Worm (Caenorhabditis elegans) whole organism, L2 larva: ENCODE results near the gene vps-53.

ENCODE experiments used
- C34F6.9 ChIP-seq: fragments of 150-350 bp; optimal IDR thresholded peaks from 2 replicates; lab custom pipeline; 2014; ENCODE audit warnings: missing biosample characterization, missing genetic modification characterization
- F13H6.1 ChIP-seq: sonication (generic microtip); optimal IDR thresholded peaks from 2 replicates; lab custom pipeline; 2016; ENCODE audit warnings: missing genetic modification characterization, missing compliant biosample characterization
- Y55F3AM.14 ChIP-seq: fragments of 200-800 bp; sonication (Bioruptor generic); optimal IDR thresholded peaks from 2 replicates; lab custom pipeline; 2018; ENCODE audit warnings: mild to moderate bottlenecking, missing genetic modification characterization, missing compliant biosample characterization
- aly-2 ChIP-seq: fragments of 150-350 bp; optimal IDR thresholded peaks from 2 replicates; lab custom pipeline; 2014; ENCODE audit warnings: missing biosample characterization, missing genetic modification characterization
- ama-1 ChIP-seq: fragments of 150-350 bp; optimal IDR thresholded peaks from 2 replicates; lab custom pipeline; 2018; ENCODE audit warnings: inconsistent platforms
- blmp-1 ChIP-seq: sonication (generic microtip); optimal IDR thresholded peaks from 2 replicates; lab custom pipeline; 2017; ENCODE audit warnings: missing genetic modification characterization, mild to moderate bottlenecking, missing compliant biosample characterization, antibody characterized with exemption, moderate library complexity; ENCODE audit not compliant: insufficient read depth
- ceh-16 ChIP-seq: fragments of 150-350 bp; optimal IDR thresholded peaks from 2 replicates; lab custom pipeline; 2014; ENCODE audit warnings: missing biosample characterization, missing genetic modification characterization
- ceh-82 ChIP-seq: fragments of 150-350 bp; optimal IDR thresholded peaks from 2 replicates; lab custom pipeline; 2014; ENCODE audit warnings: missing biosample characterization, missing genetic modification characterization
- egl-27 ChIP-seq: sonication (generic microtip); optimal IDR thresholded peaks from 3 replicates; lab custom pipeline; 2017; ENCODE audit warnings: missing biosample characterization, missing genetic modification reagents, missing genetic modification characterization
- elt-1 ChIP-seq: fragments of 150-350 bp; optimal IDR thresholded peaks from 2 replicates; lab custom pipeline; 2014; ENCODE audit warnings: missing biosample characterization, missing genetic modification characterization
- elt-3 ChIP-seq: sonication (generic microtip); optimal IDR thresholded peaks from 2 replicates; lab custom pipeline; 2017; ENCODE audit warnings: missing biosample characterization, missing genetic modification characterization
- fos-1 ChIP-seq: fragments of 150-350 bp; optimal IDR thresholded peaks from 2 replicates; lab custom pipeline; 2014; ENCODE audit warnings: missing biosample characterization, missing genetic modification characterization
- lin-11 ChIP-seq: fragments of 150-350 bp; sonication (generic microtip); optimal IDR thresholded peaks from 2 replicates; lab custom pipeline; 2014; ENCODE audit warnings: missing biosample characterization, missing genetic modification characterization, inconsistent platforms, mixed read lengths
- lin-13 ChIP-seq: fragments of 150-350 bp; optimal IDR thresholded peaks from 2 replicates; lab custom pipeline; 2014; ENCODE audit warnings: missing biosample characterization, missing genetic modification reagents, missing genetic modification characterization
- lin-39 ChIP-seq: fragments of 150-350 bp; optimal IDR thresholded peaks from 2 replicates; lab custom pipeline; 2014; ENCODE audit warnings: missing biosample characterization, missing genetic modification reagents, missing genetic modification characterization
- lsy-2 ChIP-seq, 2 experiments: fragments of 150-350 bp in 1 of 2; sonication (generic microtip) in 1 of 2; optimal IDR thresholded peaks; 2 replicates each; lab custom pipeline; 2014 to 2017; ENCODE audit warnings: missing biosample characterization in 2 of 2, missing genetic modification characterization in 2 of 2
- mab-5 ChIP-seq: fragments of 150-350 bp; optimal IDR thresholded peaks from 2 replicates; lab custom pipeline; 2014; ENCODE audit warnings: missing biosample characterization, missing genetic modification characterization
- mbf-1 ChIP-seq: sonication (generic microtip); optimal IDR thresholded peaks from 2 replicates; lab custom pipeline; 2017; ENCODE audit warnings: missing biosample characterization, missing genetic modification characterization
- mdl-1 ChIP-seq, 2 experiments: fragments of 150-350 bp in 1 of 2; sonication (generic microtip) in 1 of 2; optimal IDR thresholded peaks; 2 replicates each; lab custom pipeline; 2017; ENCODE audit warnings: missing biosample characterization in 2 of 2, missing genetic modification characterization in 2 of 2
- nhr-11 ChIP-seq: fragments of 150-350 bp; optimal IDR thresholded peaks from 2 replicates; lab custom pipeline; 2014; ENCODE audit warnings: missing biosample characterization, missing genetic modification characterization
- nhr-12 ChIP-seq: fragments of 150-350 bp; optimal IDR thresholded peaks from 2 replicates; lab custom pipeline; 2014; ENCODE audit warnings: missing biosample characterization, missing genetic modification characterization
- nhr-129 ChIP-seq: fragments of 150-350 bp; optimal IDR thresholded peaks from 2 replicates; lab custom pipeline; 2014; ENCODE audit warnings: missing biosample characterization, missing genetic modification characterization
- nhr-21 ChIP-seq: fragments of 150-350 bp; optimal IDR thresholded peaks from 2 replicates; lab custom pipeline; 2014; ENCODE audit warnings: missing biosample characterization, missing genetic modification characterization
- nhr-237 ChIP-seq: fragments of 150-350 bp; optimal IDR thresholded peaks from 2 replicates; lab custom pipeline; 2014; ENCODE audit warnings: missing biosample characterization, missing genetic modification characterization
- nhr-25 ChIP-seq: fragments of 150-350 bp; sonication (generic microtip); optimal IDR thresholded peaks from 3 replicates; lab custom pipeline; 2014; ENCODE audit warnings: missing biosample characterization, missing genetic modification characterization
- nhr-6 ChIP-seq: fragments of 150-350 bp; optimal IDR thresholded peaks from 2 replicates; lab custom pipeline; 2014; ENCODE audit warnings: missing biosample characterization, missing genetic modification characterization
- sem-4 ChIP-seq: fragments of 150-350 bp; optimal IDR thresholded peaks from 2 replicates; lab custom pipeline; 2014; ENCODE audit warnings: missing biosample characterization, missing genetic modification reagents, missing genetic modification characterization
- skn-1 ChIP-seq: sonication (generic microtip); optimal IDR thresholded peaks from 2 replicates; lab custom pipeline; 2017; ENCODE audit warnings: missing biosample characterization, missing genetic modification characterization
- sma-3 ChIP-seq: sonication (generic microtip); optimal IDR thresholded peaks from 2 replicates; lab custom pipeline; 2016; ENCODE audit warnings: missing genetic modification reagents, missing genetic modification characterization, missing compliant biosample characterization
- sma-9 ChIP-seq, 2 experiments: fragments of 150-350 bp in 1 of 2; sonication (generic microtip) in 1 of 2; optimal IDR thresholded peaks; 2 replicates each; lab custom pipeline; 2014 to 2016; ENCODE audit warnings: missing genetic modification characterization in 2 of 2, mild to moderate bottlenecking in 1 of 2, missing biosample characterization in 1 of 2, missing compliant biosample characterization in 1 of 2, missing genetic modification reagents in 1 of 2, moderate library complexity in 1 of 2
- unc-39 ChIP-seq: fragments of 150-350 bp; optimal IDR thresholded peaks from 2 replicates; lab custom pipeline; 2014; ENCODE audit warnings: missing biosample characterization, missing genetic modification characterization
- unc-55 ChIP-seq: fragments of 150-350 bp; sonication (generic microtip); optimal IDR thresholded peaks from 3 replicates; lab custom pipeline; 2014; ENCODE audit warnings: missing biosample characterization, missing genetic modification reagents, missing genetic modification characterization
- unc-62 ChIP-seq: fragments of 150-350 bp; optimal IDR thresholded peaks from 2 replicates; lab custom pipeline; 2014; ENCODE audit warnings: missing biosample characterization, missing genetic modification reagents, missing genetic modification characterization
- zag-1 ChIP-seq: fragments of 150-350 bp; optimal IDR thresholded peaks from 2 replicates; lab custom pipeline; 2014; ENCODE audit warnings: missing biosample characterization, missing genetic modification characterization
- ztf-11 ChIP-seq: sonication (generic microtip); optimal IDR thresholded peaks from 2 replicates; lab custom pipeline; 2017; ENCODE audit warnings: missing biosample characterization, missing genetic modification characterization
- ztf-4 ChIP-seq: fragments of 150-350 bp; optimal IDR thresholded peaks from 2 replicates; lab custom pipeline; 2014; ENCODE audit warnings: missing biosample characterization, missing genetic modification characterization

Gene vps-53

DNA sequence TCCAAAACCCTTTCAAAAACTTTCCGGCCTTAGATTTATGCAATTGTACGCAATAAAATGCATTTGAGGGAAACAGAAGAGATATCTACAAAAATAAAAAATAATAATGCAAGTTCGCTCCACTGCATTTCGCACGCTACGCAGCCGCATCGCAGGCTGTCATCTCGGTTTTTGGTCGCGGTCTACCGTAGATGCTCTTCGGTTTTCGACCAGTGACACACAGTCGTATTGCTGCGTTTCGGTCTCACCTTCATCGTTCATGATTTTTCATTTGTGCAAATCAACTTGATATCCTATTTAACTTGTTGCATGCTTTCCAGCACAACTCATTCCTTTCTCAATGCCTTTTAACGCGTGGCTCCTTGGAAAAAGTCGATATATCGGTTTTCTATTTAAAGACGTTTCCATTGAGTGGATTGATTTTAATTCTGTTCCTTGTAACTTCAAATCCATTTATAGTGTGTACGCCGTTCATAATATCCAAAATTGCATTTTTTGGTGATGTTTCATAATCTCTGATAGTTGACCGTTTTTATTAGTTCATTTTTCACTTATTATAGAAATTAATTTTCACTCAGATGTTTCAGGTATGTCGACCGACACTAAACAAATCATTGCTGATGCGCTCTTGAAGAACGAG is 23.5 kb upstream of the vps-53 start, which contains the start of gene vha-1 (continued):
- no peak for TF ChIP-seq skn-1 (tag; lab: Kevin White, UChicago)
- peak; percentile 97 for TF ChIP-seq unc-55 (GFP tag; lab: Kevin White, UChicago)
- no peak for TF ChIP-seq nhr-11 (tag; lab: Kevin White, UChicago)
- peak; percentile 74 for TF ChIP-seq F13H6.1 (tag; lab: Kevin White, UChicago)

DNA sequence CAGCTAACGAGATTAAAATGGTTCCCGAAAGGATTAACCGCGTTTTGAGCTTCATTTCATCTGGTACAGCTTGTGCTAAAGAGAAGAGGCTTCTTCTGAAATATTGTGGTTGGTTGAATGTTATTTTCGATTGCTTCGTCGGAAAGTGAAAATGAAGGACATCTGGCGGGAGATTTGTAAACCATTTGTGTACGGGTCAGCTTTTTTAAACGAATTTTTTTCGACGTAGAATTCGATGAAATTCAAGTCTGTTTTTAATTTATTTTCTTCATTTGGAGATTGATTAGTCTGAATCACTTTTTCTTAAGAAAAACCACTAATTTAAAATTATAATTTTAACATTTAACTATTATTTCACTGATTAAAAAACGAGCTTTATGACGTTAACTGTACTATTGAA is 22.9 kb upstream of the vps-53 start, which contains the start of gene sqv-3:
sqv-3 (minus strand) TSS at position 101 of the 400 bp plus-strand sequence.
- TF ChIP-seq nhr-237 (no peak), fos-1 (no peak), unc-39 (no peak), lsy-2 (tag; optimal IDR thresholded peaks at IDR 0.05; lab: Kevin White, UChicago) (no peak), Y55F3AM.14 (no peak), sma-3 (no peak), elt-1 (no peak), nhr-129 (no peak), egl-27 (tag; lab: Kevin White, UChicago) (no peak), nhr-21 (no peak), mbf-1 (tag; lab: Kevin White, UChicago) (no peak), zag-1 (tag; lab: Kevin White, UChicago) (no peak), nhr-6 (tag; lab: Kevin White, UChicago) (no peak), nhr-12 (tag; lab: Kevin White, UChicago) (no peak), ceh-82 (tag; lab: Kevin White, UChicago) (no peak), mdl-1 (tag; optimal IDR thresholded peaks at IDR 0.05; lab: Kevin White, UChicago) (no peak)

DNA sequence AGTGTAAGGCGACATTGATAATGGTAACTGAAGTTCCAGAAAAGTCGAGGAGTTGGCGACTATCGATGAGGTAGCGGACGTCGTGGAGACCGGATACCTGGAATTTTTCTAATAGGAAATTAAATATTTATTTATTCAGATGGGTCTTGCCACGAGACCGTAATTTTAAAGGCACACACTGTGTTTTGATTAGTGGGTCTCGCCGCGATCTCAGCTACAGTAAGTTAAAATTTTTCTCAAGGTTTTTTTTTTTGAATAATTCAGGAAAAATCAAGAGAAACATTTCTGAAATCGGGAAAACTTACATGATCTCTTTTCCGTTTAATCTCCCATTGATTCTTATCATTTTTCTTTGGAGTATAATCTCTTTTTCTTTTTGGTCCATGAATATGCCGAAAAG is 21.8 kb upstream of the vps-53 start:
- no peak for TF ChIP-seq unc-62 (GFP tag; lab: Kevin White, UChicago)
- TF ChIP-seq unc-55 (GFP tag; lab: Kevin White, UChicago), result no peak
- no peak for TF ChIP-seq ztf-11 (tag; lab: Kevin White, UChicago)
- TF ChIP-seq blmp-1 (tag; lab: Kevin White, UChicago), result no peak
- no peak for TF ChIP-seq sem-4 (tag; lab: Kevin White, UChicago)
- TF ChIP-seq lin-11 (tag; lab: Kevin White, UChicago), result no peak
- TF ChIP-seq nhr-21, result no peak
- no peak for TF ChIP-seq nhr-12 (tag; lab: Kevin White, UChicago)
- no peak for TF ChIP-seq nhr-25 (tag; lab: Kevin White, UChicago)
- TF ChIP-seq elt-3, result no peak
- TF ChIP-seq mab-5 (tag; lab: Kevin White, UChicago), result no peak
- TF ChIP-seq fos-1, result no peak

DNA sequence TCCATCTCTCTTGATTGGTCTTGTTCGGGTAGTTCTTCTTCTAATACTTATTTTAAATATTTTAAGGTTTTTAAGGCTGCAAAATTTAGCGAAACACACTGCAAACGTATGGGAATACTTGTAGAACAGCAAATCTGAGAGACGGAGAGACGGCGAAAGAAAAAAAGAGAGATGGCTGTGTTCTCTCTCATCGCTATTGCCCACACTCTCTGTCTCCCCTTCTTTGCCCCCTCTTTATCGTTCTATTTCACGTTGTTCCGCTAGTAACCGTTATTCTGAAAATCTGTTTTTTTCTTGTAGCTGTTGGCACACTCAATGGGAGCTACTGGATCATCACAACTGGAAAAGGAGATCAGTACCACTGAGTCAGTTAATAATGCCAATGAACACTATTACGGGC is 19.0 kb upstream of the vps-53 start, which contains the start of gene usp-46:
usp-46 (plus strand) TSS at position 301 of the 400 bp plus-strand sequence.
- TF ChIP-seq nhr-12 (tag; lab: Kevin White, UChicago), result no peak
- peak; percentile 22 for TF ChIP-seq C34F6.9 (tag; lab: Kevin White, UChicago)
- TF ChIP-seq nhr-129, result peak; percentile 5
- no peak for TF ChIP-seq ceh-16 (tag; lab: Kevin White, UChicago)
- no peak for TF ChIP-seq ztf-4 (tag; lab: Kevin White, UChicago)
- no peak for TF ChIP-seq unc-55 (GFP tag; lab: Kevin White, UChicago)
- no peak for TF ChIP-seq lin-13 (GFP tag; lab: Kevin White, UChicago)
- no peak for TF ChIP-seq sem-4 (tag; lab: Kevin White, UChicago)
- TF ChIP-seq aly-2 (tag; lab: Kevin White, UChicago), result no peak
- TF ChIP-seq Y55F3AM.14, result no peak
- TF ChIP-seq skn-1 (tag; lab: Kevin White, UChicago), result no peak
- no peak for TF ChIP-seq ama-1 (lab: Kevin White, UChicago)
- no peak for TF ChIP-seq lin-39 (tag; lab: Kevin White, UChicago)
- TF ChIP-seq nhr-25 (tag; lab: Kevin White, UChicago), result no peak
- TF ChIP-seq zag-1 (tag; lab: Kevin White, UChicago), result no peak
- TF ChIP-seq mab-5 (tag; lab: Kevin White, UChicago), result no peak
- no peak for TF ChIP-seq sma-9 (GFP tag; optimal IDR thresholded peaks at IDR 0.05; lab: Kevin White, UChicago)
- no peak for TF ChIP-seq sma-9 (tag; optimal IDR thresholded peaks at IDR 0.05; lab: Kevin White, UChicago)
- TF ChIP-seq nhr-11 (tag; lab: Kevin White, UChicago), result no peak
- no peak for TF ChIP-seq sma-3
- TF ChIP-seq lsy-2 (tag; optimal IDR thresholded peaks at IDR 0.05; lab: Kevin White, UChicago), result peak in 1 of 2 experiments; percentile 15
- TF ChIP-seq ztf-11 (tag; lab: Kevin White, UChicago), result no peak
